Worm (Caenorhabditis elegans) whole organism, late embryonic: Measurements from ENCODE around the gene nlp-59.

Experiments used
- C08G9.2 ChIP-seq: sonication (generic microtip); optimal IDR thresholded peaks from 2 replicates; lab custom pipeline; 2016; ENCODE audit warnings: mild to moderate bottlenecking, missing genetic modification characterization, moderate library complexity, missing compliant biosample characterization
- C38D4.7 ChIP-seq: fragments of 200-800 bp; sonication (Bioruptor generic); optimal IDR thresholded peaks from 2 replicates; lab custom pipeline; 2018; ENCODE audit warnings: mild to moderate bottlenecking, missing genetic modification characterization, moderate library complexity, missing compliant biosample characterization
- F13H6.1 ChIP-seq: sonication (generic microtip); optimal IDR thresholded peaks from 2 replicates; lab custom pipeline; 2016; ENCODE audit warnings: missing genetic modification characterization, missing compliant biosample characterization
- K09A11.1 ChIP-seq: sonication (generic microtip); optimal IDR thresholded peaks from 2 replicates; lab custom pipeline; 2017; ENCODE audit warnings: antibody characterized with exemption, mild to moderate bottlenecking, missing genetic modification characterization, missing compliant biosample characterization; ENCODE audit not compliant: insufficient read depth
- Y22D7AL.16 ChIP-seq: sonication (generic microtip); optimal IDR thresholded peaks from 2 replicates; lab custom pipeline; 2016; ENCODE audit warnings: missing genetic modification characterization, missing compliant biosample characterization
- ahr-1 ChIP-seq: sonication (generic microtip); optimal IDR thresholded peaks from 2 replicates; lab custom pipeline; 2016; ENCODE audit warnings: missing genetic modification characterization, missing compliant biosample characterization
- ceh-14 ChIP-seq: sonication (generic microtip); optimal IDR thresholded peaks from 2 replicates; lab custom pipeline; 2016; ENCODE audit warnings: missing genotype, missing genetic modification characterization, missing compliant biosample characterization
- ceh-18 ChIP-seq: sonication (generic microtip); optimal IDR thresholded peaks from 2 replicates; lab custom pipeline; 2016; ENCODE audit warnings: missing genetic modification characterization, missing compliant biosample characterization
- ceh-19 ChIP-seq: fragments of 200-800 bp; sonication (Bioruptor generic); optimal IDR thresholded peaks from 2 replicates; lab custom pipeline; 2018; ENCODE audit warnings: mild to moderate bottlenecking, missing genetic modification characterization, missing compliant biosample characterization
- ceh-24 ChIP-seq: sonication (generic microtip); optimal IDR thresholded peaks from 2 replicates; lab custom pipeline; 2016; ENCODE audit warnings: mild to moderate bottlenecking, missing genetic modification characterization, missing compliant biosample characterization
- ceh-30 ChIP-seq: fragments of 150-350 bp; optimal IDR thresholded peaks from 2 replicates; lab custom pipeline; 2014; ENCODE audit warnings: missing biosample characterization, missing genetic modification characterization
- ceh-31 ChIP-seq: sonication (generic microtip); optimal IDR thresholded peaks from 2 replicates; lab custom pipeline; 2016; ENCODE audit warnings: missing genetic modification characterization, missing compliant biosample characterization
- ceh-9 ChIP-seq: sonication (generic microtip); optimal IDR thresholded peaks from 2 replicates; lab custom pipeline; 2016; ENCODE audit warnings: mild to moderate bottlenecking, missing genetic modification characterization, inconsistent platforms, missing compliant biosample characterization
- dmd-4 ChIP-seq: sonication (generic microtip); optimal IDR thresholded peaks from 2 replicates; lab custom pipeline; 2016; ENCODE audit warnings: borderline replicate concordance, missing genetic modification characterization, missing compliant biosample characterization
- elt-2 ChIP-seq: sonication (generic microtip); optimal IDR thresholded peaks from 2 replicates; lab custom pipeline; 2016; ENCODE audit warnings: missing genetic modification reagents, missing genetic modification characterization, missing compliant biosample characterization
- elt-4 ChIP-seq: sonication (generic microtip); optimal IDR thresholded peaks from 2 replicates; lab custom pipeline; 2016; ENCODE audit warnings: missing genetic modification characterization, missing compliant biosample characterization
- ets-4 ChIP-seq: sonication (generic microtip); optimal IDR thresholded peaks from 2 replicates; lab custom pipeline; 2016; ENCODE audit warnings: missing genetic modification characterization, missing compliant biosample characterization
- fax-1 ChIP-seq: sonication (generic microtip); optimal IDR thresholded peaks from 2 replicates; lab custom pipeline; 2016; ENCODE audit warnings: missing genotype, missing genetic modification characterization, missing compliant biosample characterization
- hlh-15 ChIP-seq: sonication (generic microtip); optimal IDR thresholded peaks from 2 replicates; lab custom pipeline; 2016; ENCODE audit warnings: missing genetic modification characterization, missing compliant biosample characterization
- hlh-30 ChIP-seq: sonication (generic microtip); optimal IDR thresholded peaks from 2 replicates; lab custom pipeline; 2017; ENCODE audit warnings: antibody characterized with exemption, missing genetic modification characterization, missing compliant biosample characterization; ENCODE audit not compliant: insufficient read depth
- hlh-6 ChIP-seq: sonication (generic microtip); optimal IDR thresholded peaks from 2 replicates; lab custom pipeline; 2016; ENCODE audit warnings: missing genotype, missing genetic modification characterization, missing compliant biosample characterization
- hlh-8 ChIP-seq: sonication (generic microtip); optimal IDR thresholded peaks from 2 replicates; lab custom pipeline; 2016; ENCODE audit warnings: missing genotype, missing genetic modification characterization, missing compliant biosample characterization
- lin-11 ChIP-seq: fragments of 200-800 bp; sonication (Bioruptor generic); optimal IDR thresholded peaks from 2 replicates; lab custom pipeline; 2018; ENCODE audit warnings: mild to moderate bottlenecking, missing genetic modification characterization, missing compliant biosample characterization
- nhr-232 ChIP-seq: sonication (generic microtip); optimal IDR thresholded peaks from 2 replicates; lab custom pipeline; 2016; ENCODE audit warnings: missing genetic modification characterization, missing compliant biosample characterization
- npax-4 ChIP-seq: sonication (generic microtip); optimal IDR thresholded peaks from 2 replicates; lab custom pipeline; 2016; ENCODE audit warnings: missing genetic modification characterization, missing compliant biosample characterization
- pax-1 ChIP-seq: fragments of 150-350 bp; optimal IDR thresholded peaks from 2 replicates; lab custom pipeline; 2014; ENCODE audit warnings: missing biosample characterization, missing genetic modification characterization
- pha-2 ChIP-seq: sonication (generic microtip); optimal IDR thresholded peaks from 2 replicates; lab custom pipeline; 2017; ENCODE audit warnings: mild to moderate bottlenecking, missing genetic modification characterization, missing compliant biosample characterization
- pros-1 ChIP-seq: fragments of 150-350 bp; optimal IDR thresholded peaks from 2 replicates; lab custom pipeline; 2014; ENCODE audit warnings: missing biosample characterization, missing genetic modification reagents, missing genetic modification characterization
- ref-2 ChIP-seq: sonication (generic microtip); optimal IDR thresholded peaks from 2 replicates; lab custom pipeline; 2016; ENCODE audit warnings: missing genetic modification characterization, missing compliant biosample characterization
- rnt-1 ChIP-seq: sonication (generic microtip); optimal IDR thresholded peaks from 2 replicates; lab custom pipeline; 2016; ENCODE audit warnings: missing genetic modification characterization, missing compliant biosample characterization
- sdc-2 ChIP-seq: sonication (generic microtip); optimal IDR thresholded peaks from 2 replicates; lab custom pipeline; 2016; ENCODE audit warnings: missing genotype, missing genetic modification characterization, missing compliant biosample characterization
- sox-2 ChIP-seq: fragments of 200-800 bp; sonication (Bioruptor generic); IDR thresholded peaks from 2 replicates; pipeline ENCODE4 v1.3.6; 2022; ENCODE audit warnings: missing genetic modification reagents, missing genetic modification characterization, missing compliant biosample characterization
- tbx-2 ChIP-seq: sonication (generic microtip); optimal IDR thresholded peaks from 2 replicates; lab custom pipeline; 2016; ENCODE audit warnings: missing genetic modification characterization, missing compliant biosample characterization
- tbx-7 ChIP-seq: sonication (generic microtip); optimal IDR thresholded peaks from 2 replicates; lab custom pipeline; 2016; ENCODE audit warnings: missing genotype, missing genetic modification characterization, missing compliant biosample characterization
- unc-55 ChIP-seq: sonication (generic microtip); optimal IDR thresholded peaks from 2 replicates; lab custom pipeline; 2017; ENCODE audit warnings: missing biosample characterization, missing genetic modification reagents, missing genetic modification characterization
- unc-86 ChIP-seq: sonication (generic microtip); optimal IDR thresholded peaks from 2 replicates; lab custom pipeline; 2016; ENCODE audit warnings: missing genetic modification characterization, missing compliant biosample characterization
- ztf-16 ChIP-seq: sonication (generic microtip); optimal IDR thresholded peaks from 2 replicates; lab custom pipeline; 2017; ENCODE audit warnings: missing genetic modification characterization, missing compliant biosample characterization

nlp-59 gene

ce11 chrV:14949477-14949876 is 21.8 kb upstream of the nlp-59 start, which contains the start of gene hil-1:
Gene hil-1, plus strand, starts transcription at chrV:14949777.
- TF ChIP-seq ceh-30 (tag; lab: Kevin White, UChicago), result no peak
- no peak for TF ChIP-seq ceh-18
- no peak for TF ChIP-seq tbx-2
- no peak for TF ChIP-seq elt-4
- TF ChIP-seq ceh-24 (tag; lab: Kevin White, UChicago), result no peak
- no peak for TF ChIP-seq fax-1 (tag; lab: Kevin White, UChicago)
- no peak for TF ChIP-seq hlh-8 (tag; lab: Kevin White, UChicago)
- TF ChIP-seq pha-2 (tag; lab: Kevin White, UChicago), result no peak
- no peak for TF ChIP-seq rnt-1 (tag; lab: Kevin White, UChicago)
- no peak for TF ChIP-seq dmd-4 (tag; lab: Kevin White, UChicago)
- no peak for TF ChIP-seq ztf-16 (tag; lab: Kevin White, UChicago)
- TF ChIP-seq pax-1 (tag; lab: Kevin White, UChicago), result no peak

ce11 chrV:14954633-14955032 is 16.6 kb upstream of the nlp-59 start, which contains the start of gene C30G7.5:
Gene C30G7.5, minus strand, starts transcription at chrV:14954733.
- TF ChIP-seq ets-4, result no peak
- TF ChIP-seq unc-55 (GFP tag; lab: Kevin White, UChicago), result no peak
- TF ChIP-seq sdc-2 (tag; lab: Kevin White, UChicago), result no peak
- TF ChIP-seq ceh-14 (tag; lab: Kevin White, UChicago), result no peak
- no peak for TF ChIP-seq ahr-1 (tag; lab: Kevin White, UChicago)
- no peak for TF ChIP-seq ceh-9 (tag; lab: Kevin White, UChicago)
- TF ChIP-seq K09A11.1 (tag; lab: Kevin White, UChicago), result no peak
- TF ChIP-seq rnt-1 (tag; lab: Kevin White, UChicago), result no peak
- no peak for TF ChIP-seq nhr-232 (tag; lab: Kevin White, UChicago)
- TF ChIP-seq Y22D7AL.16, result no peak

- TF ChIP-seq unc-86 (tag; lab: Kevin White, UChicago) (no peak), tbx-2 (no peak)
- TF ChIP-seq, all 69 proteins: peak for 0
Measured at ce11 chrV:14955676-14956075, 15.6 kb upstream of the nlp-59 start, which contains the start of gene F02D8.9. Gene F02D8.9, minus strand, starts transcription at chrV:14955776.

- no peak for TF ChIP-seq pros-1 (tag; lab: Kevin White, UChicago)
- no peak for TF ChIP-seq K09A11.1 (tag; lab: Kevin White, UChicago)
- TF ChIP-seq ceh-31 (tag; lab: Kevin White, UChicago), result no peak
- TF ChIP-seq tbx-7 (tag; lab: Kevin White, UChicago), result no peak
- TF ChIP-seq C08G9.2 (tag; lab: Kevin White, UChicago), result no peak
- TF ChIP-seq hlh-6 (tag; lab: Kevin White, UChicago), result no peak
- TF ChIP-seq elt-2 (tag; lab: Kevin White, UChicago), result no peak
- TF ChIP-seq npax-4 (tag; lab: Kevin White, UChicago), result no peak
- TF ChIP-seq ref-2, result no peak
- TF ChIP-seq ceh-24 (tag; lab: Kevin White, UChicago), result no peak
- TF ChIP-seq sox-2 (GFP tag; lab: Robert Waterston, UW), result no peak
- no peak for TF ChIP-seq hlh-15 (tag; lab: Kevin White, UChicago)
- TF ChIP-seq ceh-19, result no peak
- TF ChIP-seq F13H6.1 (tag; lab: Kevin White, UChicago), result no peak
- no peak for TF ChIP-seq unc-86 (tag; lab: Kevin White, UChicago)
- no peak for TF ChIP-seq hlh-30 (tag; lab: Kevin White, UChicago)
- no peak for TF ChIP-seq nhr-232 (tag; lab: Kevin White, UChicago)
- TF ChIP-seq lin-11, result no peak
- TF ChIP-seq hlh-8 (tag; lab: Kevin White, UChicago), result no peak
- no peak for TF ChIP-seq C38D4.7
Measured at ce11 chrV:14978205-14978751, 7.0 kb downstream of the nlp-59 start, which contains the start of the genes grd-12 and F02D8.1. Gene grd-12, plus strand, starts transcription at chrV:14978505. Gene F02D8.1, minus strand, starts transcription at chrV:14978701.
